Worm (Caenorhabditis elegans): ENCODE measurements around the gene C25D7.5.
"Not testable (repeated sequence)": the region's sequence is repeated elsewhere in the genome, so short reads cannot be mapped to it uniquely, and the experiment has no call there.

- not testable (repeated sequence) for TF ChIP-seq unc-130 (GFP tag; optimal IDR thresholded peaks at IDR 0.05); nfya-1 (tag; optimal IDR thresholded peaks at IDR 0.05; ENCODE audit: borderline replicate concordance, insufficient read depth); pha-4 (tag; optimal IDR thresholded peaks at IDR 0.05); let-526 (GFP tag; IDR thresholded peaks at IDR 0.05); nhr-90 (tag; optimal IDR thresholded peaks at IDR 0.05); ceh-100 (GFP tag; IDR thresholded peaks at IDR 0.05); ztf-25 (GFP tag; IDR thresholded peaks at IDR 0.05); unc-62 (GFP tag; optimal IDR thresholded peaks at IDR 0.05); mel-28 (tag; optimal IDR thresholded peaks at IDR 0.05; ENCODE audit: borderline replicate concordance)
Measured at ce11 chrV:15036769-15037168, 15.7 kb upstream of the C25D7.5 start, which contains the start of gene melo-3.

Data from whole organism, young adult.